Worm (Caenorhabditis elegans): ENCODE measurements around the gene H10E21.1.

DNA sequence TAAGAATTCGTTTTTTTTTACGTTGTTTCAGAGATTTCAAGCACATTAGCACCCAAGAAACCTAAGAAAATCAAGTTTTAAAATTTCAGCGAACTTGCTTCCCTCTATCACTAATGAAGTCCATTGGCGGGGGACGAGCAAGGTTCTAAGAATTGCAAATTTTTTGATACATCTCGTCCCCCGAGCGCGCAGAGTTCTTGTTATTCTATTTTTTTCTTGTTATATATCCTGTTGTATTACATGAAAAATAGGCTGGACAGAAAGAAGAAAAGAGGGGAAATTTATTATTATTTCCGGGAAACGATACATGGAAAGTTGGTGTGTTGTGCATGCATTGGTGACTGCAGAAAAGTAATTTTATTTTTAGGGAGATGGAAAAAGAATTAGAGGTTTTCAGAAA lies 14.1 kb downstream of the H10E21.1 start:
- TF ChIP-seq bed-2 (GFP tag; IDR thresholded peaks at IDR 0.05), result no peak
- no peak for TF ChIP-seq unc-130 (GFP tag; optimal IDR thresholded peaks at IDR 0.05)
- no peak for TF ChIP-seq F49E8.2 (tag; optimal IDR thresholded peaks at IDR 0.05; ENCODE audit: insufficient read depth)
- no peak for TF ChIP-seq T26A5.8 (tag; optimal IDR thresholded peaks at IDR 0.05)
- TF ChIP-seq hlh-26 (GFP tag; conservative IDR thresholded peaks at IDR 0.05), result no peak
- no peak for TF ChIP-seq T07F8.4 (tag; optimal IDR thresholded peaks at IDR 0.05)
- no peak for TF ChIP-seq ztf-26 (tag; optimal IDR thresholded peaks at IDR 0.05)
